Worm (Caenorhabditis elegans): Measurements from ENCODE around the gene eif-2Balpha.

ce11 chrIII:9496083-9496482, 46.8 kb upstream of the eif-2Balpha start:
- TF ChIP-seq hlh-8 (tag; optimal IDR thresholded peaks at IDR 0.05) (no peak), ets-4 (tag; optimal IDR thresholded peaks at IDR 0.05) (no peak), pha-4 (tag; optimal IDR thresholded peaks at IDR 0.05) (no peak), ceh-24 (tag; optimal IDR thresholded peaks at IDR 0.05) (no peak), pros-1 (tag; optimal IDR thresholded peaks at IDR 0.05) (no peak), hlh-13 (GFP tag; optimal IDR thresholded peaks at IDR 0.05) (no peak), nhr-11 (tag; optimal IDR thresholded peaks at IDR 0.05) (no peak), elt-2 (tag; optimal IDR thresholded peaks at IDR 0.05) (no peak), ceh-31 (tag; optimal IDR thresholded peaks at IDR 0.05) (no peak)
